Fruit fly (Drosophila melanogaster): ENCODE results near the gene CG11737.

DNA sequence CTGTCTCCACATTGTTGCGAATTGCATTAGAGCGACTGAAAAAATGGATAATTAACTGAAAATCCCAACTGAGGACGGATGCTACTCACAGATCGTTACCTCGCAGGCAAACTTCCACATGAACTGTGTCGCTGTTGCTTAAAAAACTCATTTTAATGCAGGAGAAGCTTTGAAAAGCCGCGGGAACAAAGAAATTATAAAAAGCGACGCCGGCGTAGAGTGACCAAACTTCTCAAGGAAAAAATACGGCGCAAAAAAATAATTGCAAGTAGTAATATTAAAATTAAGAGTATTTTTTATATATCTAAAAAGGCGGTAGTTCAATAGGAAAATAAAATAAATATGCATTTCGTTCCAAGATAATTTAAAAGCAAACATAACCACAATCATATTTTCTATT is 43.9 kb downstream of the CG11737 start, which contains the start of gene pch2:
- TF ChIP-seq Pif1B (GFP tag; optimal IDR thresholded peaks at IDR 0.05) (no peak), D1 (tag; optimal IDR thresholded peaks at IDR 0.05) (no peak), CG12605 (GFP tag; IDR thresholded peaks at IDR 0.05) (no peak), CG10348 (GFP tag; IDR thresholded peaks at IDR 0.05) (no peak), rn (GFP tag; IDR thresholded peaks at IDR 0.05) (no peak), Pif1A (GFP tag; optimal IDR thresholded peaks at IDR 0.05) (no peak), CG32121 (GFP tag; IDR thresholded peaks at IDR 0.05) (no peak), CG34367 (tag; optimal IDR thresholded peaks at IDR 0.05) (no peak), CG13204 (GFP tag; optimal IDR thresholded peaks at IDR 0.05) (no peak), CG15710 (tag; optimal IDR thresholded peaks at IDR 0.05) (no peak), CG8301 (tag; optimal IDR thresholded peaks at IDR 0.05) (no peak), CG8159 (tag; optimal IDR thresholded peaks at IDR 0.05) (no peak), CG9948 (tag; optimal IDR thresholded peaks at IDR 0.05) (no peak), fd96Ca (GFP tag; IDR thresholded peaks at IDR 0.05) (no peak)
